Worm (Caenorhabditis elegans) whole organism, L1 larva: ENCODE results near the gene clec-80.
A peak's percentile ranks its signal among the peaks of the same experiment; 100 is the strongest.

Experiments used
- C04F5.9 ChIP-seq: sonication (generic microtip); optimal IDR thresholded peaks from 2 replicates; lab custom pipeline; 2016; ENCODE audit warnings: missing genetic modification characterization, missing compliant biosample characterization
- C16A3.4 ChIP-seq: fragments of 150-350 bp; optimal IDR thresholded peaks from 2 replicates; lab custom pipeline; 2014; ENCODE audit warnings: missing biosample characterization, missing genetic modification characterization
- C34B4.2 ChIP-seq: sonication (generic microtip); optimal IDR thresholded peaks from 2 replicates; lab custom pipeline; 2017; ENCODE audit warnings: mild to moderate bottlenecking, missing genetic modification characterization, missing compliant biosample characterization
- F16B12.6 ChIP-seq: fragments of 150-350 bp; optimal IDR thresholded peaks from 2 replicates; lab custom pipeline; 2014; ENCODE audit warnings: missing biosample characterization, missing genetic modification characterization
- ama-1 ChIP-seq: fragments of 150-350 bp; optimal IDR thresholded peaks from 2 replicates; lab custom pipeline; 2014
- blmp-1 ChIP-seq: fragments of 150-350 bp; optimal IDR thresholded peaks from 2 replicates; lab custom pipeline; 2014; ENCODE audit warnings: missing biosample characterization, missing genetic modification characterization
- ceh-88 ChIP-seq: fragments of 200-800 bp; sonication (Bioruptor generic); IDR thresholded peaks from 2 replicates; pipeline ENCODE4 v1.3.6; 2022; ENCODE audit warnings: missing genetic modification characterization, missing compliant biosample characterization
- dsc-1 ChIP-seq: sonication (generic microtip); optimal IDR thresholded peaks from 2 replicates; lab custom pipeline; 2016; ENCODE audit warnings: mild to moderate bottlenecking, missing genetic modification characterization, missing compliant biosample characterization
- efl-1 ChIP-seq, 4 experiments: fragments of 150-350 bp; optimal IDR thresholded peaks in 3 of 4; peaks in 1 of 4; 1 replicate in 1 of 4; 2 replicates in 3 of 4; lab custom pipeline; 2014; ENCODE audit warnings: missing biosample characterization in 2 of 4, missing genetic modification characterization in 2 of 4, missing genetic modification reagents in 2 of 4
- egl-13 ChIP-seq: sonication (generic microtip); optimal IDR thresholded peaks from 2 replicates; lab custom pipeline; 2016; ENCODE audit warnings: missing genotype, missing genetic modification reagents, missing genetic modification characterization, missing compliant biosample characterization
- egl-27 ChIP-seq, 2 experiments: fragments of 150-350 bp in 1 of 2; sonication (generic microtip); optimal IDR thresholded peaks; 3 replicates each; lab custom pipeline; 2017 to 2018; ENCODE audit warnings: missing biosample characterization in 2 of 2, missing genetic modification characterization in 2 of 2, missing genetic modification reagents in 2 of 2
- elt-2 ChIP-seq: sonication (generic microtip); optimal IDR thresholded peaks from 2 replicates; lab custom pipeline; 2016; ENCODE audit warnings: missing genetic modification characterization, mild to moderate bottlenecking, inconsistent platforms, missing compliant biosample characterization, missing genetic modification reagents
- ets-5 ChIP-seq: fragments of 200-800 bp; sonication (Bioruptor generic); IDR thresholded peaks from 2 replicates; pipeline ENCODE4 v1.3.6; 2022; ENCODE audit warnings: missing genetic modification characterization, missing compliant biosample characterization
- fkh-10 ChIP-seq: sonication (generic microtip); optimal IDR thresholded peaks from 2 replicates; lab custom pipeline; 2017; ENCODE audit warnings: missing biosample characterization, missing genetic modification reagents, missing genetic modification characterization
- fkh-8 ChIP-seq: sonication (generic microtip); optimal IDR thresholded peaks from 2 replicates; lab custom pipeline; 2016; ENCODE audit warnings: mild to moderate bottlenecking, missing genetic modification characterization, missing compliant biosample characterization
- fos-1 ChIP-seq: fragments of 150-350 bp; optimal IDR thresholded peaks from 2 replicates; lab custom pipeline; 2014; ENCODE audit warnings: missing biosample characterization, missing genetic modification characterization
- hlh-17 ChIP-seq: fragments of 200-800 bp; sonication (Bioruptor generic); optimal IDR thresholded peaks from 2 replicates; lab custom pipeline; 2018; ENCODE audit warnings: missing genetic modification characterization, mild to moderate bottlenecking, missing compliant biosample characterization, moderate library complexity, borderline replicate concordance
- isw-1 ChIP-seq: fragments of 200-800 bp; sonication (Bioruptor generic); IDR thresholded peaks from 2 replicates; pipeline ENCODE4 v1.3.6; 2022; ENCODE audit warnings: missing genetic modification characterization, missing compliant biosample characterization
- lin-15B ChIP-seq: fragments of 150-350 bp; sonication (generic microtip); optimal IDR thresholded peaks from 3 replicates; lab custom pipeline; 2014; ENCODE audit warnings: missing biosample characterization, missing genetic modification characterization
- lin-35 ChIP-seq, 2 experiments: fragments of 150-350 bp; optimal IDR thresholded peaks; 2 replicates each; lab custom pipeline; 2014; ENCODE audit warnings: missing biosample characterization in 2 of 2, missing genetic modification characterization in 2 of 2, missing genetic modification reagents in 2 of 2
- lin-39 ChIP-seq: fragments of 150-350 bp; optimal IDR thresholded peaks from 2 replicates; lab custom pipeline; 2014; ENCODE audit warnings: missing biosample characterization, missing genetic modification reagents, missing genetic modification characterization
- mef-2 ChIP-seq: fragments of 150-350 bp; optimal IDR thresholded peaks from 2 replicates; lab custom pipeline; 2014; ENCODE audit warnings: missing biosample characterization, missing genetic modification characterization
- nhr-11 ChIP-seq: fragments of 150-350 bp; optimal IDR thresholded peaks from 2 replicates; lab custom pipeline; 2014; ENCODE audit warnings: missing biosample characterization, missing genetic modification characterization
- nhr-19 ChIP-seq: fragments of 200-800 bp; sonication (Bioruptor generic); conservative IDR thresholded peaks from 2 replicates; pipeline ENCODE4 v1.3.6; 2022; ENCODE audit warnings: missing genetic modification characterization, missing compliant biosample characterization
- nhr-20 ChIP-seq: sonication (generic microtip); optimal IDR thresholded peaks from 2 replicates; lab custom pipeline; 2016; ENCODE audit warnings: mild to moderate bottlenecking, missing genetic modification characterization, missing compliant biosample characterization
- nhr-71 ChIP-seq: sonication (generic microtip); optimal IDR thresholded peaks from 2 replicates; lab custom pipeline; 2016; ENCODE audit warnings: mild to moderate bottlenecking, missing genetic modification characterization, moderate library complexity, missing compliant biosample characterization
- nhr-76 ChIP-seq: sonication (generic microtip); optimal IDR thresholded peaks from 2 replicates; lab custom pipeline; 2017; ENCODE audit warnings: missing biosample characterization, missing genetic modification characterization
- nhr-77 ChIP-seq: fragments of 150-350 bp; optimal IDR thresholded peaks from 2 replicates; lab custom pipeline; 2014; ENCODE audit warnings: missing biosample characterization, missing genetic modification characterization
- pax-3 ChIP-seq: fragments of 200-800 bp; sonication (Bioruptor generic); optimal IDR thresholded peaks from 2 replicates; lab custom pipeline; 2018; ENCODE audit warnings: mild to moderate bottlenecking, missing genetic modification characterization, moderate library complexity, missing compliant biosample characterization
- sox-4 ChIP-seq: sonication (generic microtip); optimal IDR thresholded peaks from 2 replicates; lab custom pipeline; 2016; ENCODE audit warnings: missing genetic modification characterization, missing compliant biosample characterization
- sup-37 ChIP-seq: fragments of 200-800 bp; sonication (Bioruptor generic); optimal IDR thresholded peaks from 2 replicates; lab custom pipeline; 2018; ENCODE audit warnings: mild to moderate bottlenecking, missing genetic modification characterization, missing compliant biosample characterization
- swsn-7 ChIP-seq: sonication (generic microtip); optimal IDR thresholded peaks from 2 replicates; lab custom pipeline; 2016; ENCODE audit warnings: missing genetic modification characterization, missing compliant biosample characterization
- tbx-2 ChIP-seq: sonication (generic microtip); optimal IDR thresholded peaks from 2 replicates; lab custom pipeline; 2016; ENCODE audit warnings: missing genetic modification characterization, missing compliant biosample characterization
- tlp-1 ChIP-seq: fragments of 150-350 bp; optimal IDR thresholded peaks from 2 replicates; lab custom pipeline; 2014; ENCODE audit warnings: missing biosample characterization, missing genetic modification characterization
- xbp-1 ChIP-seq: sonication (generic microtip); optimal IDR thresholded peaks from 2 replicates; lab custom pipeline; 2016; ENCODE audit warnings: missing genetic modification characterization, missing compliant biosample characterization
- zag-1 ChIP-seq: fragments of 150-350 bp; optimal IDR thresholded peaks from 2 replicates; lab custom pipeline; 2014; ENCODE audit warnings: missing biosample characterization, missing genetic modification characterization
- ztf-11 ChIP-seq, 2 experiments: sonication (generic microtip); optimal IDR thresholded peaks; 2 replicates each; lab custom pipeline; 2016 to 2017; ENCODE audit warnings: missing genetic modification characterization in 2 of 2, missing biosample characterization in 1 of 2, missing compliant biosample characterization in 1 of 2

The clec-80 gene

ce11 chrIV:2805525-2805924, 18.0 kb upstream of the clec-80 start, which contains the start of gene Y54G2A.45 (continued):
- TF ChIP-seq egl-13 (tag; lab: Kevin White, UChicago) = peak; percentile 18
- peak; percentile 64 for TF ChIP-seq elt-2 (tag; lab: Kevin White, UChicago)
- peak; percentile 61 for TF ChIP-seq nhr-71
- no peak for TF ChIP-seq isw-1
- no peak for TF ChIP-seq F16B12.6 (tag; lab: Kevin White, UChicago)
- no peak for TF ChIP-seq C34B4.2
- no peak for TF ChIP-seq sup-37
- no peak for TF ChIP-seq fkh-10 (GFP tag; lab: Kevin White, UChicago)
- peak; percentile 5 for TF ChIP-seq nhr-77 (tag; lab: Kevin White, UChicago)
- peak; percentile 23 for TF ChIP-seq swsn-7
- TF ChIP-seq lin-15B (tag; lab: Kevin White, UChicago) = no peak

ce11 chrIV:2808154-2808553, 15.4 kb upstream of the clec-80 start:
- TF ChIP-seq nhr-11 (tag; lab: Kevin White, UChicago) (no peak), mef-2 (tag; lab: Kevin White, UChicago) (no peak), tbx-2 (tag; lab: Kevin White, UChicago) (no peak), lin-39 (no peak), C16A3.4 (tag; lab: Kevin White, UChicago) (no peak), zag-1 (tag; lab: Kevin White, UChicago) (no peak), lin-15B (tag; lab: Kevin White, UChicago) (no peak), ceh-88 (GFP tag; lab: Robert Waterston, UW) (no peak), nhr-77 (tag; lab: Kevin White, UChicago) (no peak), sox-4 (tag; lab: Kevin White, UChicago) (no peak)

ce11 chrIV:2809208-2809607, 14.3 kb upstream of the clec-80 start, which contains the start of gene Y54G2A.76:
Y54G2A.76 (plus strand) TSS chrIV:2809410.
- TF ChIP-seq C04F5.9 (tag; lab: Kevin White, UChicago) (no peak), tlp-1 (no peak), nhr-19 (GFP tag; lab: Robert Waterston, UW) (no peak), ztf-11 (tag; optimal IDR thresholded peaks at IDR 0.05; lab: Kevin White, UChicago) (no peak), blmp-1 (tag; lab: Kevin White, UChicago) (peak; percentile 99), hlh-17 (GFP tag; lab: Kevin White, UChicago) (no peak), efl-1 (optimal IDR thresholded peaks at IDR 0.05; lab: Kevin White, UChicago) (no peak), efl-1 (GFP tag; optimal IDR thresholded peaks at IDR 0.05 in 1 of 2; lab: Kevin White, UChicago) (no peak)

DNA sequence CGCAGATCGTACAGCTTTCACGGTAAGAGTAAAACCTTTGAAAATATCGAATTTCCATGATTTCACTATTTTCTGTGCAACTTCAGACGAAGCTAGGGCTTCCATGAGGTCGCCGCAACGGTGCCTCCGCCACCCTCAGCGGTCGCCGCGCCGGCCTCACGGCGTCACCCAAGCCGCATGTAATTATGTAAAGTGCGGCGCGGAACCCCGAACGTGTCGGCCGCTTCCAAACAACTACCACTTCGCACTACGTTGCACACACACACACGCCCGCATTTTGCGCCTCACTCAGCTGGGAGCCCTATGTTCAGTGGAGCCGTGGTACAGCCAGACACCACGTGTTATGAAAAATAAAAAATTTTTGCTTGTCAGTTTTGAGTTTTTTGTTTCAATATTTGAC, 6.5 kb upstream of the clec-80 start:
- no peak for TF ChIP-seq nhr-20 (tag; lab: Kevin White, UChicago)
- TF ChIP-seq pax-3 = no peak
- no peak for TF ChIP-seq xbp-1 (tag; lab: Kevin White, UChicago)
- no peak for TF ChIP-seq fkh-8
- no peak for TF ChIP-seq ztf-11 (tag; optimal IDR thresholded peaks at IDR 0.05; lab: Kevin White, UChicago)
- no peak for TF ChIP-seq egl-27 (tag; optimal IDR thresholded peaks at IDR 0.05; lab: Kevin White, UChicago)
- no peak for TF ChIP-seq ets-5 (GFP tag; lab: Robert Waterston, UW)
- TF ChIP-seq lin-39 = no peak
- TF ChIP-seq C16A3.4 (tag; lab: Kevin White, UChicago) = no peak
- no peak for TF ChIP-seq sup-37
- no peak for TF ChIP-seq dsc-1
- TF ChIP-seq fkh-10 (GFP tag; lab: Kevin White, UChicago) = no peak
- TF ChIP-seq hlh-17 (GFP tag; lab: Kevin White, UChicago) = no peak
- no peak for TF ChIP-seq ama-1
- no peak for TF ChIP-seq nhr-76 (tag; lab: Kevin White, UChicago)
- no peak for TF ChIP-seq fos-1 (tag; lab: Kevin White, UChicago)
- no peak for TF ChIP-seq lin-35 (GFP tag; optimal IDR thresholded peaks at IDR 0.05; lab: Kevin White, UChicago)
- TF ChIP-seq elt-2 (tag; lab: Kevin White, UChicago) = no peak
